Worm (Caenorhabditis elegans) whole organism, L1 larva: Measurements from ENCODE around the gene cor-1.
A peak's percentile ranks its signal among the peaks of the same experiment; 100 is the strongest.

ENCODE experiments used
- C16A3.4 ChIP-seq: fragments of 150-350 bp; optimal IDR thresholded peaks from 2 replicates; lab custom pipeline; 2014; ENCODE audit warnings: missing biosample characterization, missing genetic modification characterization
- C34B4.2 ChIP-seq: sonication (generic microtip); optimal IDR thresholded peaks from 2 replicates; lab custom pipeline; 2017; ENCODE audit warnings: mild to moderate bottlenecking, missing genetic modification characterization, missing compliant biosample characterization
- F16B12.6 ChIP-seq: fragments of 150-350 bp; optimal IDR thresholded peaks from 2 replicates; lab custom pipeline; 2014; ENCODE audit warnings: missing biosample characterization, missing genetic modification characterization
- Y116A8C.19 ChIP-seq: sonication (generic microtip); optimal IDR thresholded peaks from 2 replicates; lab custom pipeline; 2016; ENCODE audit warnings: missing compliant biosample characterization, missing genetic modification characterization, borderline replicate concordance
- aly-2 ChIP-seq: fragments of 150-350 bp; optimal IDR thresholded peaks from 2 replicates; lab custom pipeline; 2014; ENCODE audit warnings: missing biosample characterization, missing genetic modification characterization
- ama-1 ChIP-seq: fragments of 150-350 bp; optimal IDR thresholded peaks from 2 replicates; lab custom pipeline; 2014
- blmp-1 ChIP-seq: fragments of 150-350 bp; optimal IDR thresholded peaks from 2 replicates; lab custom pipeline; 2014; ENCODE audit warnings: missing biosample characterization, missing genetic modification characterization
- ceh-8 ChIP-seq: fragments of 200-800 bp; sonication (Bioruptor generic); optimal IDR thresholded peaks from 2 replicates; lab custom pipeline; 2018; ENCODE audit warnings: mild to moderate bottlenecking, missing genetic modification characterization, moderate library complexity, missing compliant biosample characterization
- ceh-88 ChIP-seq: fragments of 200-800 bp; sonication (Bioruptor generic); IDR thresholded peaks from 2 replicates; pipeline ENCODE4 v1.3.6; 2022; ENCODE audit warnings: missing genetic modification characterization, missing compliant biosample characterization
- ces-1 ChIP-seq: fragments of 150-350 bp; optimal IDR thresholded peaks from 2 replicates; lab custom pipeline; 2014; ENCODE audit warnings: missing biosample characterization, missing genetic modification reagents, missing genetic modification characterization
- dpl-1 ChIP-seq, 3 experiments: fragments of 150-350 bp in 2 of 3; sonication (generic microtip) in 1 of 3; optimal IDR thresholded peaks; 2 replicates each; lab custom pipeline; 2014 to 2017; ENCODE audit warnings: missing biosample characterization in 3 of 3, missing genetic modification characterization in 3 of 3, missing genetic modification reagents in 3 of 3
- dsc-1 ChIP-seq: sonication (generic microtip); optimal IDR thresholded peaks from 2 replicates; lab custom pipeline; 2016; ENCODE audit warnings: mild to moderate bottlenecking, missing genetic modification characterization, missing compliant biosample characterization
- elt-2 ChIP-seq: sonication (generic microtip); optimal IDR thresholded peaks from 2 replicates; lab custom pipeline; 2016; ENCODE audit warnings: missing genetic modification characterization, mild to moderate bottlenecking, inconsistent platforms, missing compliant biosample characterization, missing genetic modification reagents
- fkh-10 ChIP-seq: sonication (generic microtip); optimal IDR thresholded peaks from 2 replicates; lab custom pipeline; 2017; ENCODE audit warnings: missing biosample characterization, missing genetic modification reagents, missing genetic modification characterization
- fkh-4 ChIP-seq: sonication (generic microtip); optimal IDR thresholded peaks from 2 replicates; lab custom pipeline; 2016; ENCODE audit warnings: missing compliant biosample characterization, missing genetic modification characterization, borderline replicate concordance
- fkh-8 ChIP-seq: sonication (generic microtip); optimal IDR thresholded peaks from 2 replicates; lab custom pipeline; 2016; ENCODE audit warnings: mild to moderate bottlenecking, missing genetic modification characterization, missing compliant biosample characterization
- fos-1 ChIP-seq: fragments of 150-350 bp; optimal IDR thresholded peaks from 2 replicates; lab custom pipeline; 2014; ENCODE audit warnings: missing biosample characterization, missing genetic modification characterization
- grh-1 ChIP-seq: fragments of 200-800 bp; sonication (Bioruptor generic); IDR thresholded peaks from 2 replicates; pipeline ENCODE4 v1.3.6; 2022; ENCODE audit warnings: missing genetic modification reagents, missing genetic modification characterization, missing compliant biosample characterization
- hlh-17 ChIP-seq: fragments of 200-800 bp; sonication (Bioruptor generic); optimal IDR thresholded peaks from 2 replicates; lab custom pipeline; 2018; ENCODE audit warnings: missing genetic modification characterization, mild to moderate bottlenecking, missing compliant biosample characterization, moderate library complexity, borderline replicate concordance
- jun-1 ChIP-seq: fragments of 150-350 bp; optimal IDR thresholded peaks from 2 replicates; lab custom pipeline; 2014; ENCODE audit warnings: missing biosample characterization, missing genetic modification reagents, missing genetic modification characterization
- lin-13 ChIP-seq: fragments of 150-350 bp; optimal IDR thresholded peaks from 2 replicates; lab custom pipeline; 2014; ENCODE audit warnings: missing biosample characterization, missing genetic modification reagents, missing genetic modification characterization
- lin-14 ChIP-seq: fragments of 200-800 bp; sonication (Bioruptor generic); optimal IDR thresholded peaks from 2 replicates; lab custom pipeline; 2018; ENCODE audit warnings: mild to moderate bottlenecking, missing genetic modification characterization, moderate library complexity, missing compliant biosample characterization
- lin-35 ChIP-seq, 2 experiments: fragments of 150-350 bp; optimal IDR thresholded peaks; 2 replicates each; lab custom pipeline; 2014; ENCODE audit warnings: missing biosample characterization in 2 of 2, missing genetic modification characterization in 2 of 2, missing genetic modification reagents in 2 of 2
- lin-39 ChIP-seq: fragments of 150-350 bp; optimal IDR thresholded peaks from 2 replicates; lab custom pipeline; 2014; ENCODE audit warnings: missing biosample characterization, missing genetic modification reagents, missing genetic modification characterization
- mab-9 ChIP-seq: fragments of 200-800 bp; sonication (Bioruptor generic); IDR thresholded peaks from 2 replicates; pipeline ENCODE4 v1.3.6; 2022; ENCODE audit warnings: missing genetic modification reagents, missing genetic modification characterization, missing compliant biosample characterization
- mdl-1 ChIP-seq, 2 experiments: fragments of 150-350 bp; optimal IDR thresholded peaks; 2 replicates each; lab custom pipeline; 2014 to 2017; ENCODE audit warnings: missing biosample characterization in 2 of 2, missing genetic modification characterization in 2 of 2, inconsistent platforms in 1 of 2
- mef-2 ChIP-seq: fragments of 150-350 bp; optimal IDR thresholded peaks from 2 replicates; lab custom pipeline; 2014; ENCODE audit warnings: missing biosample characterization, missing genetic modification characterization
- mep-1 ChIP-seq: fragments of 150-350 bp; optimal IDR thresholded peaks from 2 replicates; lab custom pipeline; 2014; ENCODE audit warnings: missing biosample characterization, missing genetic modification characterization
- nhr-11 ChIP-seq: fragments of 150-350 bp; optimal IDR thresholded peaks from 2 replicates; lab custom pipeline; 2014; ENCODE audit warnings: missing biosample characterization, missing genetic modification characterization
- nhr-20 ChIP-seq: sonication (generic microtip); optimal IDR thresholded peaks from 2 replicates; lab custom pipeline; 2016; ENCODE audit warnings: mild to moderate bottlenecking, missing genetic modification characterization, missing compliant biosample characterization
- nhr-237 ChIP-seq: fragments of 150-350 bp; optimal IDR thresholded peaks from 2 replicates; lab custom pipeline; 2014; ENCODE audit warnings: missing biosample characterization, missing genetic modification characterization
- nhr-28 ChIP-seq: fragments of 150-350 bp; optimal IDR thresholded peaks from 2 replicates; lab custom pipeline; 2014; ENCODE audit warnings: missing biosample characterization, missing genetic modification characterization
- nhr-47 ChIP-seq: sonication (generic microtip); optimal IDR thresholded peaks from 2 replicates; lab custom pipeline; 2016; ENCODE audit warnings: mild to moderate bottlenecking, missing genetic modification characterization, moderate library complexity, missing compliant biosample characterization
- nhr-71 ChIP-seq: sonication (generic microtip); optimal IDR thresholded peaks from 2 replicates; lab custom pipeline; 2016; ENCODE audit warnings: mild to moderate bottlenecking, missing genetic modification characterization, moderate library complexity, missing compliant biosample characterization
- nhr-76 ChIP-seq: sonication (generic microtip); optimal IDR thresholded peaks from 2 replicates; lab custom pipeline; 2017; ENCODE audit warnings: missing biosample characterization, missing genetic modification characterization
- nhr-77 ChIP-seq: fragments of 150-350 bp; optimal IDR thresholded peaks from 2 replicates; lab custom pipeline; 2014; ENCODE audit warnings: missing biosample characterization, missing genetic modification characterization
- nhr-85 ChIP-seq: sonication (generic microtip); peaks from one replicate; lab custom pipeline; 2016; ENCODE audit warnings: missing genetic modification characterization, inconsistent platforms, missing compliant biosample characterization
- pag-3 ChIP-seq: sonication (generic microtip); optimal IDR thresholded peaks from 2 replicates; lab custom pipeline; 2017; ENCODE audit warnings: missing genetic modification characterization, mild to moderate bottlenecking, missing compliant biosample characterization, antibody characterized with exemption, borderline replicate concordance; ENCODE audit not compliant: insufficient read depth
- pax-3 ChIP-seq: fragments of 200-800 bp; sonication (Bioruptor generic); optimal IDR thresholded peaks from 2 replicates; lab custom pipeline; 2018; ENCODE audit warnings: mild to moderate bottlenecking, missing genetic modification characterization, moderate library complexity, missing compliant biosample characterization
- pqm-1 ChIP-seq: sonication (generic microtip); optimal IDR thresholded peaks from 3 replicates; lab custom pipeline; 2017; ENCODE audit warnings: missing biosample characterization, missing genetic modification characterization
- rnt-1 ChIP-seq: sonication (generic microtip); optimal IDR thresholded peaks from 2 replicates; lab custom pipeline; 2016; ENCODE audit warnings: mild to moderate bottlenecking, missing genetic modification characterization, moderate library complexity, missing compliant biosample characterization
- skn-1 ChIP-seq: fragments of 150-350 bp; optimal IDR thresholded peaks from 2 replicates; lab custom pipeline; 2014; ENCODE audit warnings: missing biosample characterization, missing genetic modification characterization
- snpc-4 ChIP-seq: fragments of 150-350 bp; optimal IDR thresholded peaks from 2 replicates; lab custom pipeline; 2014; ENCODE audit warnings: missing biosample characterization, missing genetic modification characterization
- sox-4 ChIP-seq: sonication (generic microtip); optimal IDR thresholded peaks from 2 replicates; lab custom pipeline; 2016; ENCODE audit warnings: missing genetic modification characterization, missing compliant biosample characterization
- sptf-1 ChIP-seq: fragments of 150-350 bp; optimal IDR thresholded peaks from 2 replicates; lab custom pipeline; 2014; ENCODE audit warnings: missing biosample characterization, missing genetic modification characterization
- sup-37 ChIP-seq: fragments of 200-800 bp; sonication (Bioruptor generic); optimal IDR thresholded peaks from 2 replicates; lab custom pipeline; 2018; ENCODE audit warnings: mild to moderate bottlenecking, missing genetic modification characterization, missing compliant biosample characterization
- tbx-2 ChIP-seq: sonication (generic microtip); optimal IDR thresholded peaks from 2 replicates; lab custom pipeline; 2016; ENCODE audit warnings: missing genetic modification characterization, missing compliant biosample characterization
- tlp-1 ChIP-seq: fragments of 150-350 bp; optimal IDR thresholded peaks from 2 replicates; lab custom pipeline; 2014; ENCODE audit warnings: missing biosample characterization, missing genetic modification characterization
- unc-130 ChIP-seq: fragments of 150-350 bp; optimal IDR thresholded peaks from 2 replicates; lab custom pipeline; 2017; ENCODE audit warnings: missing biosample characterization, missing genetic modification characterization, inconsistent platforms
- unc-98 ChIP-seq: fragments of 200-800 bp; sonication (Bioruptor generic); IDR thresholded peaks from 2 replicates; pipeline ENCODE4 v1.3.6; 2022; ENCODE audit warnings: missing genetic modification characterization, missing compliant biosample characterization
- vab-15 ChIP-seq: sonication (generic microtip); optimal IDR thresholded peaks from 2 replicates; lab custom pipeline; 2017; ENCODE audit warnings: missing genotype, mild to moderate bottlenecking, missing genetic modification characterization, missing compliant biosample characterization
- zag-1 ChIP-seq: fragments of 150-350 bp; optimal IDR thresholded peaks from 2 replicates; lab custom pipeline; 2014; ENCODE audit warnings: missing biosample characterization, missing genetic modification characterization
- ztf-11 ChIP-seq, 2 experiments: sonication (generic microtip); optimal IDR thresholded peaks; 2 replicates each; lab custom pipeline; 2016 to 2017; ENCODE audit warnings: missing genetic modification characterization in 2 of 2, missing biosample characterization in 1 of 2, missing compliant biosample characterization in 1 of 2

Gene cor-1

DNA sequence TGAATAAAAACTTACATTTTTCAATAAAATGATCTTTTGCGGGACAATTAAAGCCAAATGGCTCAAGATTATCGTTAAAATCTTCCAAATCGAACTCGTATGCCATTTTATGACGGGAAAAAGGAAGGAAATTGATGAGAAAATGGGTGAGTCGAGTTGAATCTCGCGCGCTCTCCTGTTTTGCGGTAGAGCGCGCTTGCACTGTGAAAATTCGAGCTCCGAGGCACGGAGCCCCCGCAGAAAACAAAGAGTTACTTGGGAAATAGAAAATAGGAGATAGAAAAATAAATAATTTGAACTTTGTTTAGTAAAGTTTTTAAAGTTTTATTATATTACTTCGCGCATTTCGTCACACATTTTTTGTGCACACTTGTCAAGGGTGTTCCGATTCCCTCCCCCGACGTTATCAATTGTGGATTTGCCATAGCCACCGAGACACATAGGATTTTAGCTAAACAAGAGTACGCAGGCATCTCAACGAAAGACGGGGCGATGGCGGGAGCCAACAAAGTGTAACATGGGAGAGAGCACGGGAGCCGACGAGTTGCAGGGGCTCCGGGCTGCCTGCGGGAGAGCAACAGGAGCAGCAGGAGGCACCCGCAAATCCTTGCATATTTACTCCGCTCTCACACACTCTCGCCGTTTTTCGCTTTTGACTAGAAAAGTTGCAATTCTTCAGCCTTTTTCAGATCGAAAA lies at the start of gene cor-1, which contains the start of gene div-1:
Gene cor-1 (plus strand): TSS at position 671 of the 697 bp plus-strand sequence.
Gene div-1 (minus strand): TSS at position 119 of the 697 bp plus-strand sequence.
- TF ChIP-seq nhr-85 (tag; lab: Kevin White, UChicago) (no peak), ceh-8 (GFP tag; lab: Kevin White, UChicago) (no peak), tlp-1 (tag; lab: Kevin White, UChicago) (no peak), unc-98 (GFP tag; lab: Robert Waterston, UW) (no peak), nhr-76 (tag; lab: Kevin White, UChicago) (no peak), zag-1 (no peak), pag-3 (tag; lab: Kevin White, UChicago) (no peak), nhr-20 (tag; lab: Kevin White, UChicago) (peak; percentile 5), nhr-47 (tag; lab: Kevin White, UChicago) (peak; percentile 57), hlh-17 (GFP tag; lab: Kevin White, UChicago) (no peak), aly-2 (tag; lab: Kevin White, UChicago) (no peak), nhr-28 (no peak), snpc-4 (tag; lab: Kevin White, UChicago) (peak; percentile 22), dpl-1 (GFP tag; optimal IDR thresholded peaks at IDR 0.05; lab: Kevin White, UChicago) (peak; percentile 73 to 89 (median 87)), fkh-8 (tag; lab: Kevin White, UChicago) (peak; percentile 40), lin-14 (GFP tag; lab: Kevin White, UChicago) (peak; percentile 66), nhr-71 (peak; percentile 57), jun-1 (tag; lab: Kevin White, UChicago) (no peak), rnt-1 (peak; percentile 48), fkh-4 (tag; lab: Kevin White, UChicago) (no peak), C34B4.2 (no peak), elt-2 (no peak), grh-1 (GFP tag; lab: Robert Waterston, UW) (no peak), mab-9 (GFP tag; lab: Robert Waterston, UW) (no peak), tbx-2 (tag; lab: Kevin White, UChicago) (peak; percentile 54), sptf-1 (no peak), nhr-11 (tag; lab: Kevin White, UChicago) (no peak), nhr-77 (tag; lab: Kevin White, UChicago) (peak; percentile 12), ama-1 (lab: Kevin White, UChicago) (no peak), pqm-1 (tag; lab: Kevin White, UChicago) (no peak), sox-4 (tag; lab: Kevin White, UChicago) (no peak), fkh-10 (GFP tag; lab: Kevin White, UChicago) (no peak), skn-1 (peak; percentile 32), mef-2 (tag; lab: Kevin White, UChicago) (no peak), lin-13 (peak; percentile 39), dsc-1 (tag; lab: Kevin White, UChicago) (peak; percentile 40), lin-39 (tag; lab: Kevin White, UChicago) (no peak), Y116A8C.19 (tag; lab: Kevin White, UChicago) (no peak), C16A3.4 (tag; lab: Kevin White, UChicago) (peak; percentile 52), nhr-237 (tag; lab: Kevin White, UChicago) (no peak), blmp-1 (tag; lab: Kevin White, UChicago) (no peak), sup-37 (GFP tag; lab: Kevin White, UChicago) (no peak), unc-130 (tag; lab: Kevin White, UChicago) (no peak), fos-1 (no peak), ceh-88 (GFP tag; lab: Robert Waterston, UW) (no peak), F16B12.6 (peak; percentile 39), ztf-11 (tag; optimal IDR thresholded peaks at IDR 0.05; lab: Kevin White, UChicago) (no peak), pax-3 (tag; lab: Kevin White, UChicago) (no peak), lin-35 (GFP tag; optimal IDR thresholded peaks at IDR 0.05; lab: Kevin White, UChicago) (peak; percentile 86 to 93), ces-1 (GFP tag; lab: Kevin White, UChicago) (no peak), mep-1 (peak; percentile 16), mdl-1 (tag; optimal IDR thresholded peaks at IDR 0.05; lab: Kevin White, UChicago) (no peak), vab-15 (tag; lab: Kevin White, UChicago) (no peak)
